Fruit fly (Drosophila melanogaster) whole organism, embryonic: ENCODE measurements around the gene stwl.

Experiments used
- CG10431 ChIP-seq: fragments of 200-800 bp; sonication (Bioruptor generic); optimal IDR thresholded peaks from 3 replicates; lab custom pipeline; 2018; ENCODE audit warnings: missing biosample characterization, mild to moderate bottlenecking, missing genetic modification characterization
- CG11085 ChIP-seq: fragments of 200-800 bp; sonication (Bioruptor generic); IDR thresholded peaks from 2 replicates; pipeline ENCODE4 v1.3.6; 2022; ENCODE audit warnings: missing biosample characterization, missing genetic modification characterization
- CG12104 ChIP-seq: fragments of 200-800 bp; sonication (Bioruptor generic); optimal IDR thresholded peaks from 3 replicates; lab custom pipeline; 2016; ENCODE audit warnings: missing biosample characterization, missing genetic modification characterization
- CG13775 ChIP-seq: fragments of 200-800 bp; sonication (Bioruptor generic); optimal IDR thresholded peaks from 3 replicates; lab custom pipeline; 2017; ENCODE audit warnings: missing biosample characterization, mild to moderate bottlenecking, missing genetic modification characterization
- CG15514 ChIP-seq: fragments of 200-800 bp; sonication (Bioruptor generic); optimal IDR thresholded peaks from 3 replicates; lab custom pipeline; 2017; ENCODE audit warnings: missing biosample characterization, missing genetic modification characterization, mild to moderate bottlenecking, moderate library complexity, missing genetic modification reagents
- CG17186 ChIP-seq: fragments of 200-800 bp; sonication (Bioruptor generic); optimal IDR thresholded peaks from 3 replicates; lab custom pipeline; 2017; ENCODE audit warnings: missing biosample characterization, missing genetic modification reagents, missing genetic modification characterization
- CG17385 ChIP-seq: fragments of 200-800 bp; sonication (Bioruptor generic); optimal IDR thresholded peaks from 3 replicates; lab custom pipeline; 2018; ENCODE audit warnings: missing biosample characterization, mild to moderate bottlenecking, missing genetic modification characterization
- CG4707 ChIP-seq: fragments of 200-800 bp; sonication (Bioruptor generic); optimal IDR thresholded peaks from 2 replicates; lab custom pipeline; 2018; ENCODE audit warnings: missing biosample characterization, mild to moderate bottlenecking, missing genetic modification characterization, moderate library complexity
- CG6175 ChIP-seq: fragments of 200-800 bp; sonication (Bioruptor generic); IDR thresholded peaks from 3 replicates; pipeline ENCODE4 v1.3.6; 2022; ENCODE audit warnings: missing biosample characterization, missing genetic modification characterization
- CHES-1-like ChIP-seq: fragments of 200-800 bp; sonication (Bioruptor generic); optimal IDR thresholded peaks from 2 replicates; lab custom pipeline; 2016; ENCODE audit warnings: missing biosample characterization, missing genetic modification characterization
- Chrac-16 ChIP-seq: fragments of 200-800 bp; sonication (Bioruptor generic); optimal IDR thresholded peaks from 3 replicates; lab custom pipeline; 2016; ENCODE audit warnings: missing biosample characterization, missing genetic modification characterization
- Dbx ChIP-seq: fragments of 200-800 bp; sonication (Bioruptor generic); IDR thresholded peaks from 3 replicates; pipeline ENCODE4 v1.3.6; 2022; ENCODE audit warnings: missing biosample characterization, missing genetic modification characterization
- Deaf1 ChIP-seq: fragments of 200-800 bp; optimal IDR thresholded peaks from 3 replicates; lab custom pipeline; 2019; ENCODE audit warnings: missing biosample characterization, mild to moderate bottlenecking, missing genetic modification characterization, moderate library complexity
- Dfd ChIP-seq, 2 experiments: fragments of >200 bp; optimal IDR thresholded peaks; 2 replicates each; lab custom pipeline; 2017; ENCODE audit warnings: missing biosample characterization in 2 of 2, missing genetic modification characterization in 2 of 2
- Dip3 ChIP-seq: fragments of 200-800 bp; sonication (Bioruptor generic); optimal IDR thresholded peaks from 3 replicates; lab custom pipeline; 2016; ENCODE audit warnings: missing biosample characterization, missing genetic modification characterization
- Doc3 ChIP-seq: fragments of 200-800 bp; sonication (Bioruptor generic); IDR thresholded peaks from 3 replicates; pipeline ENCODE4 v1.3.6; 2022; ENCODE audit warnings: missing biosample characterization, missing genetic modification characterization; ENCODE audit not compliant: partially characterized antibody
- E2f2 ChIP-seq: fragments of 200-800 bp; sonication (Bioruptor generic); IDR thresholded peaks from 2 replicates; pipeline ENCODE4 v1.3.6; 2022; ENCODE audit warnings: missing biosample characterization, missing genetic modification characterization
- ERR ChIP-seq: fragments of 200-800 bp; sonication (Bioruptor generic); optimal IDR thresholded peaks from 2 replicates; lab custom pipeline; 2016; ENCODE audit warnings: missing biosample characterization, missing genetic modification characterization
- Fer1 ChIP-seq: fragments of 200-800 bp; sonication (Bioruptor generic); optimal IDR thresholded peaks from 2 replicates; lab custom pipeline; 2017; ENCODE audit warnings: missing biosample characterization, mild to moderate bottlenecking, missing genetic modification characterization
- Fer3 ChIP-seq: fragments of 200-800 bp; sonication (Bioruptor generic); optimal IDR thresholded peaks from 2 replicates; lab custom pipeline; 2018; ENCODE audit warnings: missing biosample characterization, mild to moderate bottlenecking, missing genetic modification characterization, moderate library complexity
- H2.0 ChIP-seq: fragments of 200-800 bp; sonication (Bioruptor generic); IDR thresholded peaks from 2 replicates; pipeline ENCODE4 v1.3.6; 2022; ENCODE audit warnings: missing biosample characterization, missing genetic modification characterization
- Hand ChIP-seq: fragments of 200-800 bp; sonication (Bioruptor generic); optimal IDR thresholded peaks from 2 replicates; lab custom pipeline; 2017; ENCODE audit warnings: mild to moderate bottlenecking, missing biosample characterization, missing genetic modification reagents, missing genetic modification characterization
- HmgD ChIP-seq: fragments of 200-800 bp; sonication (Bioruptor generic); optimal IDR thresholded peaks from 3 replicates; lab custom pipeline; 2016; ENCODE audit warnings: missing biosample characterization, missing genetic modification characterization
- Hr78 ChIP-seq, 2 experiments: fragments of 200-800 bp in 1 of 2; fragments of >200 bp in 1 of 2; sonication (Bioruptor generic) in 1 of 2; optimal IDR thresholded peaks; 2 replicates each; lab custom pipeline; 2017 to 2019; ENCODE audit warnings: missing biosample characterization in 2 of 2, missing genetic modification characterization in 2 of 2, mild to moderate bottlenecking in 1 of 2, moderate library complexity in 1 of 2
- MBD-R2 ChIP-seq: fragments of 200-800 bp; sonication (Bioruptor generic); IDR thresholded peaks from 2 replicates; pipeline ENCODE4 v1.3.6; 2022; ENCODE audit warnings: missing biosample characterization, missing genetic modification characterization
- Mad ChIP-seq: fragments of 200-800 bp; sonication (Bioruptor generic); optimal IDR thresholded peaks from 2 replicates; lab custom pipeline; 2016; ENCODE audit warnings: missing biosample characterization, missing genetic modification characterization
- NC2β ChIP-seq: fragments of 200-800 bp; sonication (Bioruptor generic); optimal IDR thresholded peaks from 2 replicates; lab custom pipeline; 2016; ENCODE audit warnings: missing biosample characterization, missing genetic modification characterization
- NK7.1 ChIP-seq: fragments of 200-800 bp; sonication (Bioruptor generic); optimal IDR thresholded peaks from 3 replicates; lab custom pipeline; 2016; ENCODE audit warnings: missing biosample characterization, missing genetic modification characterization
- Rx ChIP-seq: fragments of 200-800 bp; sonication (Bioruptor generic); IDR thresholded peaks from 2 replicates; pipeline ENCODE4 v1.3.6; 2022; ENCODE audit warnings: missing biosample characterization, missing genetic modification characterization
- Sry-β ChIP-seq: fragments of 200-800 bp; sonication (Bioruptor generic); optimal IDR thresholded peaks from 2 replicates; lab custom pipeline; 2018; ENCODE audit warnings: missing biosample characterization, mild to moderate bottlenecking, missing genetic modification characterization, moderate library complexity
- az2 ChIP-seq: fragments of 200-800 bp; sonication (Bioruptor generic); optimal IDR thresholded peaks from 3 replicates; lab custom pipeline; 2016; ENCODE audit warnings: missing biosample characterization, missing genetic modification characterization
- caup ChIP-seq: fragments of 200-800 bp; sonication (Bioruptor generic); optimal IDR thresholded peaks from 3 replicates; lab custom pipeline; 2017; ENCODE audit warnings: missing biosample characterization, mild to moderate bottlenecking, missing genetic modification characterization, moderate library complexity; ENCODE audit not compliant: severe bottlenecking
- dmrt11E ChIP-seq: fragments of 200-800 bp; sonication (Bioruptor generic); optimal IDR thresholded peaks from 3 replicates; lab custom pipeline; 2018; ENCODE audit warnings: missing biosample characterization, mild to moderate bottlenecking, missing genetic modification characterization, moderate library complexity
- dysf ChIP-seq: fragments of 200-800 bp; sonication (Bioruptor generic); IDR thresholded peaks from 3 replicates; pipeline ENCODE4 v1.3.6; 2022; ENCODE audit warnings: missing biosample characterization, missing genetic modification characterization
- emc ChIP-seq: fragments of 200-800 bp; sonication (Bioruptor generic); optimal IDR thresholded peaks from 2 replicates; lab custom pipeline; 2016; ENCODE audit warnings: missing biosample characterization, missing genetic modification characterization
- eyg ChIP-seq: fragments of 200-800 bp; sonication (Bioruptor generic); optimal IDR thresholded peaks from 3 replicates; lab custom pipeline; 2016; ENCODE audit warnings: missing biosample characterization, missing genetic modification characterization
- fd102C ChIP-seq: fragments of 200-800 bp; sonication (Bioruptor generic); optimal IDR thresholded peaks from 2 replicates; lab custom pipeline; 2018; ENCODE audit warnings: missing biosample characterization, mild to moderate bottlenecking, missing genetic modification characterization, moderate library complexity
- fd64A ChIP-seq: fragments of 200-800 bp; sonication (Bioruptor generic); optimal IDR thresholded peaks from 3 replicates; lab custom pipeline; 2018; ENCODE audit warnings: missing biosample characterization, mild to moderate bottlenecking, missing genetic modification characterization
- fd96Cb ChIP-seq: fragments of 200-800 bp; sonication (Bioruptor generic); optimal IDR thresholded peaks from 2 replicates; lab custom pipeline; 2018; ENCODE audit warnings: missing biosample characterization, mild to moderate bottlenecking, missing genetic modification characterization, moderate library complexity
- fu2 ChIP-seq: fragments of 200-800 bp; sonication (Bioruptor generic); optimal IDR thresholded peaks from 2 replicates; lab custom pipeline; 2016; ENCODE audit warnings: missing biosample characterization, missing genetic modification characterization
- jigr1 ChIP-seq: fragments of 200-800 bp; sonication (Bioruptor generic); IDR thresholded peaks from 3 replicates; pipeline ENCODE4 v1.3.6; 2022; ENCODE audit warnings: missing biosample characterization, missing genetic modification characterization
- pan ChIP-seq, 4 experiments: fragments of >200 bp in 3 of 4; fragments of 200-800 bp in 1 of 4; sonication (Bioruptor generic) in 1 of 4; optimal IDR thresholded peaks in 3 of 4; IDR thresholded peaks in 1 of 4; 2 replicates each; pipeline versions ENCODE4 v1.3.6 to Lab custom; 2017 to 2022; ENCODE audit warnings: missing biosample characterization in 2 of 4, missing genetic modification characterization in 2 of 4, mixed read lengths in 1 of 4
- peb ChIP-seq: fragments of 200-800 bp; sonication (Bioruptor generic); IDR thresholded peaks from 2 replicates; pipeline ENCODE4 v1.3.6; 2022; ENCODE audit warnings: missing biosample characterization, missing genetic modification characterization
- prd ChIP-seq, 3 experiments: fragments of >200 bp in 2 of 3; fragments of 200-800 bp in 1 of 3; sonication (Bioruptor generic) in 1 of 3; optimal IDR thresholded peaks in 2 of 3; IDR thresholded peaks in 1 of 3; 2 replicates in 2 of 3; 3 replicates in 1 of 3; pipeline versions ENCODE4 v1.3.6 to Lab custom; 2017 to 2022; ENCODE audit warnings: missing biosample characterization in 1 of 3, missing genetic modification characterization in 1 of 3
- pros ChIP-seq: fragments of 200-800 bp; sonication (Bioruptor generic); optimal IDR thresholded peaks from 3 replicates; lab custom pipeline; 2019; ENCODE audit warnings: missing biosample characterization, mild to moderate bottlenecking, missing genetic modification characterization, moderate library complexity
- row ChIP-seq: fragments of 200-800 bp; sonication (Bioruptor generic); IDR thresholded peaks from 3 replicates; pipeline ENCODE4 v1.3.6; 2022; ENCODE audit warnings: missing biosample characterization, missing genetic modification characterization
- sens ChIP-seq: fragments of 200-800 bp; sonication (Bioruptor generic); peaks from one replicate; lab custom pipeline; 2016; ENCODE audit warnings: missing biosample characterization, missing genetic modification characterization
- sim ChIP-seq: fragments of 200-800 bp; sonication (Bioruptor generic); IDR thresholded peaks from 2 replicates; pipeline ENCODE4 v1.3.6; 2022; ENCODE audit warnings: missing biosample characterization, missing genetic modification characterization
- ttk ChIP-seq: fragments of 200-800 bp; sonication (Bioruptor generic); IDR thresholded peaks from 2 replicates; pipeline ENCODE4 v2.1.2; 2022; ENCODE audit warnings: missing biosample characterization, missing genetic modification characterization
- usp ChIP-seq: fragments of >200 bp; optimal IDR thresholded peaks from 2 replicates; lab custom pipeline; 2017; ENCODE audit warnings: missing biosample characterization, missing genetic modification characterization

stwl gene

DNA sequence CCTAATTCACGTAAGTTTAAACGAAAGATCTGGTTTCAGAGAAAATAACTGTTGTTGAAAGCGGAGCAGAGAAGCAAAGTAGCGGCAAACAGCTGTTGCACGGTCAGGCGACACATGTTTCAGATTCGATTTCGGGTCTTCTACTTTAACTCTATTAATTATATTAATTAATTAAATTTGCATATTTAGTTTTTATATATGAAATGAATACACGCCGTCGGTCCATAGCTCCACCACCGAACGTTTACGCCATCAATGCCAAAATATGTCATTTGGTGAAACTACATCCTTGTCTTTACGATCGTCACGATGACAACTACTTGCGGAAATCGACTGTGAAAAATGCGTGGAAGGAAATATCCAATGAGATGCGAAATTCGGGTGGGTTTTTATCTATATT lies 1.2 kb upstream of the stwl start (continued):
- TF ChIP-seq Fer3 (tag; lab: Kevin White, UChicago) (peak; percentile 35), pan (optimal IDR thresholded peaks at IDR 0.05; lab: Kevin White, UChicago) (no peak), pan (GFP tag; optimal IDR thresholded peaks at IDR 0.05 in 1 of 2, IDR thresholded peaks at IDR 0.05 in 1 of 2) (peak in 1 of 2 experiments; percentile 64), CG12104 (no peak), fu2 (no peak), NK7.1 (no peak), fd64A (GFP tag; lab: Kevin White, UChicago) (no peak), jigr1 (GFP tag; lab: Robert Waterston, UW) (no peak), Hr78 (GFP tag; optimal IDR thresholded peaks at IDR 0.05; lab: Kevin White, UChicago) (no peak), dmrt11E (tag; lab: Kevin White, UChicago) (peak; percentile 71), CG10431 (no peak), ttk (no peak), CG17186 (GFP tag; lab: Kevin White, UChicago) (no peak), peb (GFP tag; lab: Robert Waterston, UW) (no peak), Dbx (GFP tag; lab: Robert Waterston, UW) (no peak), ERR (no peak), Fer1 (GFP tag; lab: Kevin White, UChicago) (no peak), Dfd (GFP tag; optimal IDR thresholded peaks at IDR 0.05; lab: Kevin White, UChicago) (no peak), row (GFP tag; lab: Robert Waterston, UW) (peak; percentile 85), Deaf1 (tag; lab: Kevin White, UChicago) (no peak), sim (GFP tag; lab: Robert Waterston, UW) (no peak), NC2β (GFP tag; lab: Kevin White, UChicago) (no peak), prd (optimal IDR thresholded peaks at IDR 0.05; lab: Kevin White, UChicago) (no peak), prd (GFP tag; IDR thresholded peaks at IDR 0.05; lab: Robert Waterston, UW) (peak; percentile 49; the same call in 2 of the 3 replicates), usp (GFP tag; lab: Kevin White, UChicago) (no peak), CG15514 (no peak), caup (no peak), az2 (GFP tag; lab: Kevin White, UChicago) (peak; percentile 64), Mad (GFP tag; lab: Kevin White, UChicago) (peak; percentile 5), fd96Cb (tag; lab: Kevin White, UChicago) (peak; percentile 12), pros (GFP tag; lab: Kevin White, UChicago) (no peak), Rx (GFP tag; lab: Robert Waterston, UW) (peak; percentile 19; the same call in 1 of the 2 replicates), CG11085 (no peak), emc (GFP tag; lab: Kevin White, UChicago) (no peak), dysf (GFP tag; lab: Robert Waterston, UW) (peak; percentile 10; the same call in 1 of the 3 replicates), CG13775 (GFP tag; lab: Kevin White, UChicago) (no peak), sens (no peak), eyg (GFP tag; lab: Kevin White, UChicago) (no peak), HmgD (GFP tag; lab: Kevin White, UChicago) (no peak), CG4707 (GFP tag; lab: Kevin White, UChicago) (no peak), MBD-R2 (GFP tag; lab: Robert Waterston, UW) (peak; percentile 3; the same call in 1 of the 2 replicates), H2.0 (0 out of 2 replicates have a peak, but pooled peaks have one; percentile 17), fd102C (peak; percentile 35), Dip3 (no peak), Sry-β (no peak), Hand (no peak), Chrac-16 (no peak), Doc3 (no peak), CG17385 (GFP tag; lab: Kevin White, UChicago) (peak; percentile 7), CHES-1-like (GFP tag; lab: Kevin White, UChicago) (no peak), CG6175 (GFP tag; lab: Robert Waterston, UW) (no peak), E2f2 (GFP tag; lab: Robert Waterston, UW) (0 out of 2 replicates have a peak, but pooled peaks have one; percentile 8)
